Fruit fly (Drosophila melanogaster) whole organism, embryonic: Measurements from ENCODE around the gene Inx7.

Experiments used
- B-H1 ChIP-seq: fragments of 200-800 bp; sonication (Bioruptor generic); IDR thresholded peaks from 3 replicates; pipeline ENCODE4 v1.3.6; 2022; ENCODE audit warnings: missing biosample characterization, missing genetic modification characterization
- Blimp-1 ChIP-seq: fragments of 200-800 bp; sonication (Bioruptor generic); optimal IDR thresholded peaks from 3 replicates; lab custom pipeline; 2018; ENCODE audit warnings: missing biosample characterization, missing genetic modification characterization, mild to moderate bottlenecking, moderate library complexity, missing genetic modification reagents
- CG1024 ChIP-seq: fragments of 200-800 bp; sonication (Bioruptor generic); IDR thresholded peaks from 2 replicates; pipeline ENCODE4 v1.3.6; 2022; ENCODE audit warnings: missing biosample characterization, missing genetic modification characterization
- CG10274 ChIP-seq: fragments of 200-800 bp; sonication (Bioruptor generic); optimal IDR thresholded peaks from 3 replicates; lab custom pipeline; 2017; ENCODE audit warnings: missing biosample characterization, mild to moderate bottlenecking, missing genetic modification characterization
- CG10654 ChIP-seq: fragments of 200-800 bp; sonication (Bioruptor generic); optimal IDR thresholded peaks from 2 replicates; lab custom pipeline; 2016; ENCODE audit warnings: missing biosample characterization, missing genetic modification characterization
- CG11504 ChIP-seq: fragments of 200-800 bp; sonication (Bioruptor generic); optimal IDR thresholded peaks from 3 replicates; lab custom pipeline; 2019; ENCODE audit warnings: missing biosample characterization, mild to moderate bottlenecking, missing genetic modification characterization, moderate library complexity
- CG12659 ChIP-seq: fragments of 200-800 bp; sonication (Bioruptor generic); optimal IDR thresholded peaks from 3 replicates; lab custom pipeline; 2017; ENCODE audit warnings: mild to moderate bottlenecking, missing biosample characterization, missing genetic modification reagents, missing genetic modification characterization
- CG13296 ChIP-seq: fragments of 200-800 bp; sonication (Bioruptor generic); optimal IDR thresholded peaks from 3 replicates; lab custom pipeline; 2018; ENCODE audit warnings: missing biosample characterization, mild to moderate bottlenecking, missing genetic modification characterization
- CG14441 ChIP-seq: fragments of 200-800 bp; sonication (Bioruptor generic); IDR thresholded peaks from 2 replicates; pipeline ENCODE4 v1.3.6; 2022; ENCODE audit warnings: missing biosample characterization, missing genetic modification characterization
- CG14860 ChIP-seq: fragments of 200-800 bp; sonication (Bioruptor generic); IDR thresholded peaks from 3 replicates; pipeline ENCODE4 v1.3.6; 2022; ENCODE audit warnings: missing biosample characterization, missing genetic modification characterization; ENCODE audit not compliant: partially characterized antibody
- CG17359 ChIP-seq: fragments of 200-800 bp; sonication (Bioruptor generic); optimal IDR thresholded peaks from 3 replicates; lab custom pipeline; 2018; ENCODE audit warnings: missing biosample characterization, mild to moderate bottlenecking, missing genetic modification characterization, moderate library complexity
- CG17385 ChIP-seq: fragments of 200-800 bp; sonication (Bioruptor generic); optimal IDR thresholded peaks from 3 replicates; lab custom pipeline; 2018; ENCODE audit warnings: missing biosample characterization, mild to moderate bottlenecking, missing genetic modification characterization
- CG2202 ChIP-seq: fragments of 200-800 bp; sonication (Bioruptor generic); optimal IDR thresholded peaks from 2 replicates; lab custom pipeline; 2018; ENCODE audit warnings: missing biosample characterization, mild to moderate bottlenecking, missing genetic modification characterization
- CG30403 ChIP-seq: fragments of 200-800 bp; sonication (Bioruptor generic); optimal IDR thresholded peaks from 3 replicates; lab custom pipeline; 2016; ENCODE audit warnings: missing biosample characterization, missing genetic modification characterization
- CG3065 ChIP-seq: fragments of 200-800 bp; sonication (Bioruptor generic); optimal IDR thresholded peaks from 2 replicates; lab custom pipeline; 2016; ENCODE audit warnings: missing biosample characterization, missing genetic modification characterization
- CG3407 ChIP-seq: fragments of 200-800 bp; sonication (Bioruptor generic); optimal IDR thresholded peaks from 2 replicates; lab custom pipeline; 2018; ENCODE audit warnings: missing biosample characterization, mild to moderate bottlenecking, missing genetic modification characterization
- CG42726 ChIP-seq: fragments of 200-800 bp; sonication (Bioruptor generic); IDR thresholded peaks from 2 replicates; pipeline ENCODE4 v1.3.6; 2022; ENCODE audit warnings: missing biosample characterization, missing genetic modification characterization; ENCODE audit not compliant: partially characterized antibody
- CG6254 ChIP-seq: fragments of 200-800 bp; sonication (Bioruptor generic); optimal IDR thresholded peaks from 3 replicates; lab custom pipeline; 2017; ENCODE audit warnings: mild to moderate bottlenecking, missing biosample characterization, missing genetic modification reagents, missing genetic modification characterization
- CG8089 ChIP-seq: fragments of 200-800 bp; sonication (Bioruptor generic); optimal IDR thresholded peaks from 3 replicates; lab custom pipeline; 2016; ENCODE audit warnings: missing biosample characterization, missing genetic modification characterization
- CG8281 ChIP-seq: fragments of 200-800 bp; sonication (Bioruptor generic); optimal IDR thresholded peaks from 2 replicates; lab custom pipeline; 2018; ENCODE audit warnings: missing biosample characterization, mild to moderate bottlenecking, missing genetic modification characterization, moderate library complexity
- CG9215 ChIP-seq: fragments of 200-800 bp; sonication (Bioruptor generic); IDR thresholded peaks from 2 replicates; pipeline ENCODE4 v1.3.6; 2022; ENCODE audit warnings: missing biosample characterization, missing genetic modification characterization
- CG9609 ChIP-seq: fragments of 200-800 bp; sonication (Bioruptor generic); optimal IDR thresholded peaks from 3 replicates; lab custom pipeline; 2016; ENCODE audit warnings: missing biosample characterization, missing genetic modification characterization
- CG9817 ChIP-seq: fragments of 200-800 bp; sonication (Bioruptor generic); optimal IDR thresholded peaks from 2 replicates; lab custom pipeline; 2018; ENCODE audit warnings: missing biosample characterization, mild to moderate bottlenecking, missing genetic modification characterization, moderate library complexity
- CTCF ChIP-seq: fragments of 200-800 bp; sonication (Bioruptor generic); optimal IDR thresholded peaks from 2 replicates; lab custom pipeline; 2017; ENCODE audit warnings: missing biosample characterization, mild to moderate bottlenecking, missing genetic modification characterization, moderate library complexity
- CoRest ChIP-seq: fragments of 200-800 bp; sonication (Bioruptor generic); optimal IDR thresholded peaks from 3 replicates; lab custom pipeline; 2018; ENCODE audit warnings: missing biosample characterization, mild to moderate bottlenecking, missing genetic modification characterization, moderate library complexity
- CrebB ChIP-seq: fragments of 200-800 bp; sonication (Bioruptor generic); optimal IDR thresholded peaks from 3 replicates; lab custom pipeline; 2018; ENCODE audit warnings: missing biosample characterization, mild to moderate bottlenecking, missing genetic modification characterization
- Dek ChIP-seq: fragments of 200-800 bp; sonication (Bioruptor generic); optimal IDR thresholded peaks from 3 replicates; lab custom pipeline; 2019; ENCODE audit warnings: missing biosample characterization, mild to moderate bottlenecking, missing genetic modification characterization, moderate library complexity
- Dll ChIP-seq: fragments of 200-800 bp; sonication (Bioruptor generic); IDR thresholded peaks from 4 replicates; pipeline ENCODE4 v1.3.6; 2022; ENCODE audit warnings: missing biosample characterization, missing genetic modification characterization; ENCODE audit not compliant: partially characterized antibody
- Eip74EF ChIP-seq, 2 experiments: fragments of 200-800 bp in 1 of 2; fragments of >200 bp in 1 of 2; sonication (Bioruptor generic) in 1 of 2; optimal IDR thresholded peaks; 2 replicates each; lab custom pipeline; 2017 to 2019; ENCODE audit warnings: missing biosample characterization in 2 of 2, missing genetic modification characterization in 2 of 2, mild to moderate bottlenecking in 1 of 2, moderate library complexity in 1 of 2
- Elba2 ChIP-seq: fragments of 200-800 bp; sonication (Bioruptor generic); optimal IDR thresholded peaks from 3 replicates; lab custom pipeline; 2016; ENCODE audit warnings: missing biosample characterization, missing genetic modification characterization
- Gsc ChIP-seq: fragments of 200-800 bp; sonication (Bioruptor generic); IDR thresholded peaks from 2 replicates; pipeline ENCODE4 v1.3.6; 2022; ENCODE audit warnings: missing biosample characterization, missing genetic modification characterization
- Mes4 ChIP-seq: fragments of 200-800 bp; sonication (Bioruptor generic); optimal IDR thresholded peaks from 2 replicates; lab custom pipeline; 2016; ENCODE audit warnings: missing biosample characterization, missing genetic modification characterization
- Neu2 ChIP-seq: fragments of 200-800 bp; sonication (Bioruptor generic); optimal IDR thresholded peaks from 3 replicates; lab custom pipeline; 2016; ENCODE audit warnings: missing biosample characterization, missing genetic modification characterization, borderline replicate concordance
- Six4 ChIP-seq: fragments of 200-800 bp; sonication (Bioruptor generic); optimal IDR thresholded peaks from 2 replicates; lab custom pipeline; 2016; ENCODE audit warnings: missing biosample characterization, missing genetic modification characterization
- Usf ChIP-seq: fragments of 200-800 bp; sonication (Bioruptor generic); optimal IDR thresholded peaks from 2 replicates; lab custom pipeline; 2017; ENCODE audit warnings: missing genotype, missing biosample characterization, missing genetic modification characterization
- amos ChIP-seq: fragments of 200-800 bp; sonication (Bioruptor generic); IDR thresholded peaks from 2 replicates; pipeline ENCODE4 v1.3.6; 2022; ENCODE audit warnings: missing biosample characterization, missing genetic modification characterization; ENCODE audit not compliant: partially characterized antibody
- bsh ChIP-seq, 2 experiments: fragments of 200-800 bp; sonication (Bioruptor generic); optimal IDR thresholded peaks; 2 replicates each; lab custom pipeline; 2017 to 2018; ENCODE audit warnings: mild to moderate bottlenecking in 2 of 2, missing biosample characterization in 2 of 2, missing genetic modification characterization in 2 of 2, moderate library complexity in 1 of 2
- cad ChIP-seq: fragments of >200 bp; optimal IDR thresholded peaks from 2 replicates; lab custom pipeline; 2017; ENCODE audit warnings: missing biosample characterization, missing genetic modification characterization
- cato ChIP-seq: fragments of 200-800 bp; sonication (Bioruptor generic); optimal IDR thresholded peaks from 2 replicates; lab custom pipeline; 2016; ENCODE audit warnings: missing biosample characterization, missing genetic modification characterization, borderline replicate concordance
- crc ChIP-seq: fragments of 200-800 bp; sonication (Bioruptor generic); optimal IDR thresholded peaks from 2 replicates; lab custom pipeline; 2016; ENCODE audit warnings: missing biosample characterization, missing genetic modification characterization
- disco-r ChIP-seq: fragments of 200-800 bp; sonication (Bioruptor generic); optimal IDR thresholded peaks from 2 replicates; lab custom pipeline; 2016; ENCODE audit warnings: missing biosample characterization, missing genetic modification characterization
- fd102C ChIP-seq: fragments of 200-800 bp; sonication (Bioruptor generic); optimal IDR thresholded peaks from 2 replicates; lab custom pipeline; 2018; ENCODE audit warnings: missing biosample characterization, mild to moderate bottlenecking, missing genetic modification characterization, moderate library complexity
- gcm ChIP-seq: fragments of 200-800 bp; sonication (Bioruptor generic); optimal IDR thresholded peaks from 2 replicates; lab custom pipeline; 2019; ENCODE audit warnings: missing biosample characterization, mild to moderate bottlenecking, missing genetic modification characterization, moderate library complexity
- h ChIP-seq: fragments of >200 bp; optimal IDR thresholded peaks from 2 replicates; lab custom pipeline; 2017
- lov ChIP-seq, 2 experiments: fragments of 200-800 bp in 1 of 2; fragments of >200 bp in 1 of 2; sonication (Bioruptor generic) in 1 of 2; IDR thresholded peaks in 1 of 2; optimal IDR thresholded peaks in 1 of 2; 2 replicates in 1 of 2; 3 replicates in 1 of 2; pipeline versions ENCODE4 v1.3.6 to Lab custom; 2017 to 2022; ENCODE audit warnings: missing biosample characterization in 1 of 2, missing genetic modification characterization in 1 of 2
- oc ChIP-seq: fragments of 200-800 bp; sonication (Bioruptor generic); optimal IDR thresholded peaks from 2 replicates; lab custom pipeline; 2018; ENCODE audit warnings: missing biosample characterization, mild to moderate bottlenecking, missing genetic modification characterization, moderate library complexity
- onecut ChIP-seq: fragments of 200-800 bp; sonication (Bioruptor generic); IDR thresholded peaks from 2 replicates; pipeline ENCODE4 v1.3.6; 2022; ENCODE audit warnings: missing biosample characterization, missing genetic modification characterization
- scrt ChIP-seq: fragments of 200-800 bp; sonication (Bioruptor generic); optimal IDR thresholded peaks from 2 replicates; lab custom pipeline; 2018; ENCODE audit warnings: missing biosample characterization, mild to moderate bottlenecking, missing genetic modification characterization, moderate library complexity
- so ChIP-seq: fragments of 200-800 bp; sonication (Bioruptor generic); IDR thresholded peaks from 3 replicates; pipeline ENCODE4 v1.3.6; 2022; ENCODE audit warnings: missing biosample characterization, missing genetic modification characterization
- ttk ChIP-seq: fragments of 200-800 bp; sonication (Bioruptor generic); IDR thresholded peaks from 2 replicates; pipeline ENCODE4 v2.1.2; 2022; ENCODE audit warnings: missing biosample characterization, missing genetic modification characterization

Inx7 gene

dm6 chrX:7000444-7001134 is 7.2 kb upstream of the Inx7 start (continued):
- TF ChIP-seq CG17385 (GFP tag; lab: Kevin White, UChicago) (no peak), so (no peak), CG9609 (no peak), bsh (GFP tag; optimal IDR thresholded peaks at IDR 0.05; lab: Kevin White, UChicago) (peak in 1 of 2 experiments; percentile 21), scrt (GFP tag; lab: Kevin White, UChicago) (no peak), CG12659 (GFP tag; lab: Kevin White, UChicago) (peak; percentile 43), fd102C (no peak), CG30403 (GFP tag; lab: Kevin White, UChicago) (peak; percentile 65), CG13296 (GFP tag; lab: Kevin White, UChicago) (no peak), CG17359 (tag; lab: Kevin White, UChicago) (no peak), cato (GFP tag; lab: Kevin White, UChicago) (no peak), CG3065 (GFP tag; lab: Kevin White, UChicago) (no peak), Neu2 (no peak), CG10654 (no peak), gcm (GFP tag; lab: Kevin White, UChicago) (no peak), cad (no peak), ttk (GFP tag; lab: Robert Waterston, UW) (no peak), Blimp-1 (no peak), amos (GFP tag; lab: Robert Waterston, UW) (no peak), Usf (no peak), Mes4 (no peak), CG8089 (no peak), oc (tag; lab: Kevin White, UChicago) (no peak), CG42726 (GFP tag; lab: Robert Waterston, UW) (no peak), CoRest (no peak), CG9817 (tag; lab: Kevin White, UChicago) (no peak), CG9215 (no peak; the same call in 1 of the 2 replicates), CG2202 (tag; lab: Kevin White, UChicago) (no peak), CG8281 (tag; lab: Kevin White, UChicago) (no peak), Eip74EF (GFP tag; optimal IDR thresholded peaks at IDR 0.05; lab: Kevin White, UChicago) (no peak), Gsc (no peak), CG14441 (no peak), Elba2 (no peak), disco-r (no peak), CG14860 (GFP tag; lab: Robert Waterston, UW) (no peak), Six4 (peak; percentile 16), CTCF (GFP tag; lab: Kevin White, UChicago) (no peak), CG3407 (GFP tag; lab: Kevin White, UChicago) (no peak), CrebB (tag; lab: Kevin White, UChicago) (no peak), crc (GFP tag; lab: Kevin White, UChicago) (no peak), lov (optimal IDR thresholded peaks at IDR 0.05; lab: Kevin White, UChicago) (no peak), lov (GFP tag; IDR thresholded peaks at IDR 0.05; lab: Robert Waterston, UW) (no peak), h (lab: Kevin White, UChicago) (no peak), CG6254 (no peak), onecut (GFP tag; lab: Robert Waterston, UW) (no peak), CG11504 (tag; lab: Kevin White, UChicago) (peak; percentile 53), CG10274 (GFP tag; lab: Kevin White, UChicago) (no peak), Dll (no peak), B-H1 (GFP tag; lab: Robert Waterston, UW) (no peak), Dek (tag; lab: Kevin White, UChicago) (no peak), CG1024 (GFP tag; lab: Robert Waterston, UW) (no peak)
